Fruit fly (Drosophila melanogaster) whole organism, prepupa: ENCODE measurements around the gene Glut3.

Experiments used
- CG11762 ChIP-seq: fragments of 200-800 bp; sonication (Bioruptor generic); optimal IDR thresholded peaks from 3 replicates; lab custom pipeline; 2016; ENCODE audit warnings: missing biosample characterization, missing genetic modification characterization; ENCODE audit not compliant: insufficient read depth
- CG15336 ChIP-seq: fragments of 200-800 bp; sonication (Bioruptor generic); IDR thresholded peaks from 2 replicates; pipeline ENCODE4 v1.3.6; 2022; ENCODE audit warnings: missing biosample characterization, missing genetic modification characterization
- CG1621 ChIP-seq: fragments of 200-800 bp; sonication (Bioruptor generic); optimal IDR thresholded peaks from 3 replicates; lab custom pipeline; 2018; ENCODE audit warnings: missing biosample characterization, mild to moderate bottlenecking, missing genetic modification characterization
- CG16779 ChIP-seq: fragments of 200-800 bp; sonication (Bioruptor generic); optimal IDR thresholded peaks from 3 replicates; lab custom pipeline; 2017; ENCODE audit warnings: missing biosample characterization, mild to moderate bottlenecking, missing genetic modification characterization
- CG3032 ChIP-seq: fragments of 200-800 bp; optimal IDR thresholded peaks from 2 replicates; lab custom pipeline; 2019; ENCODE audit warnings: missing biosample characterization, mild to moderate bottlenecking, missing genetic modification characterization, moderate library complexity
- CG31627 ChIP-seq: fragments of 200-800 bp; sonication (Bioruptor generic); optimal IDR thresholded peaks from 3 replicates; lab custom pipeline; 2016; ENCODE audit warnings: missing biosample characterization, missing genetic modification characterization
- CG34406 ChIP-seq: fragments of 200-800 bp; sonication (Bioruptor generic); optimal IDR thresholded peaks from 3 replicates; lab custom pipeline; 2016; ENCODE audit warnings: missing biosample characterization, missing genetic modification characterization
- CG3919 ChIP-seq: fragments of 200-800 bp; sonication (Bioruptor generic); optimal IDR thresholded peaks from 3 replicates; lab custom pipeline; 2016; ENCODE audit warnings: missing biosample characterization, missing genetic modification characterization
- CG4318 ChIP-seq: fragments of 200-800 bp; sonication (Bioruptor generic); optimal IDR thresholded peaks from 3 replicates; lab custom pipeline; 2017; ENCODE audit warnings: missing biosample characterization, mild to moderate bottlenecking, missing genetic modification characterization
- CG6276 ChIP-seq: fragments of 200-800 bp; sonication (Bioruptor generic); optimal IDR thresholded peaks from 2 replicates; lab custom pipeline; 2017; ENCODE audit warnings: missing biosample characterization, mild to moderate bottlenecking, missing genetic modification characterization
- CG6792 ChIP-seq: fragments of 200-800 bp; sonication (Bioruptor generic); optimal IDR thresholded peaks from 3 replicates; lab custom pipeline; 2016; ENCODE audit warnings: missing biosample characterization, missing genetic modification characterization
- CG6854 ChIP-seq: fragments of 200-800 bp; sonication (Bioruptor generic); optimal IDR thresholded peaks from 2 replicates; lab custom pipeline; 2017; ENCODE audit warnings: missing biosample characterization, mild to moderate bottlenecking, missing genetic modification characterization
- CG7368 ChIP-seq: fragments of 200-800 bp; sonication (Bioruptor generic); optimal IDR thresholded peaks from 3 replicates; lab custom pipeline; 2016; ENCODE audit warnings: missing biosample characterization, missing genetic modification characterization
- CG8119 ChIP-seq: fragments of 200-800 bp; sonication (Bioruptor generic); IDR thresholded peaks from 3 replicates; pipeline ENCODE4 v1.3.6; 2022; ENCODE audit warnings: missing biosample characterization, missing genetic modification characterization
- CG8632 ChIP-seq: fragments of 200-800 bp; sonication (Bioruptor generic); optimal IDR thresholded peaks from 3 replicates; lab custom pipeline; 2016; ENCODE audit warnings: missing biosample characterization, missing genetic modification characterization
- Eip75B ChIP-seq: fragments of 200-800 bp; sonication (Bioruptor generic); optimal IDR thresholded peaks from 3 replicates; lab custom pipeline; 2016; ENCODE audit warnings: missing biosample characterization, missing genetic modification characterization
- Eip78C ChIP-seq: fragments of 200-800 bp; sonication (Bioruptor generic); peaks from one replicate; lab custom pipeline; 2016; ENCODE audit warnings: missing biosample characterization, missing genetic modification characterization
- Ets21C ChIP-seq: fragments of 200-800 bp; sonication (Bioruptor generic); optimal IDR thresholded peaks from 3 replicates; lab custom pipeline; 2016; ENCODE audit warnings: missing biosample characterization, missing genetic modification characterization
- Gug ChIP-seq: fragments of 200-800 bp; sonication (Bioruptor generic); IDR thresholded peaks from 2 replicates; pipeline ENCODE4 v1.3.6; 2022; ENCODE audit warnings: missing biosample characterization, missing genetic modification characterization
- Hr38 ChIP-seq: sonication (Bioruptor generic); optimal IDR thresholded peaks from 2 replicates; lab custom pipeline; 2016; ENCODE audit warnings: missing biosample characterization, missing genetic modification characterization
- Hr4 ChIP-seq: fragments of 200-800 bp; sonication (Bioruptor generic); optimal IDR thresholded peaks from 3 replicates; lab custom pipeline; 2016; ENCODE audit warnings: missing biosample characterization, missing genetic modification characterization
- OdsH ChIP-seq: fragments of 200-800 bp; sonication (Bioruptor generic); optimal IDR thresholded peaks from 3 replicates; lab custom pipeline; 2016; ENCODE audit warnings: missing biosample characterization, missing genetic modification characterization
- Smox ChIP-seq: fragments of 200-800 bp; sonication (Bioruptor generic); optimal IDR thresholded peaks from 3 replicates; lab custom pipeline; 2016; ENCODE audit warnings: missing biosample characterization, missing genetic modification characterization
- Sox14 ChIP-seq: fragments of 200-800 bp; sonication (Bioruptor generic); optimal IDR thresholded peaks from 3 replicates; lab custom pipeline; 2016; ENCODE audit warnings: missing biosample characterization, missing genetic modification characterization
- Sox15 ChIP-seq: fragments of 200-800 bp; sonication (Bioruptor generic); optimal IDR thresholded peaks from 3 replicates; lab custom pipeline; 2016; ENCODE audit warnings: missing biosample characterization, missing genetic modification characterization
- achi ChIP-seq: fragments of 200-800 bp; sonication (Bioruptor generic); optimal IDR thresholded peaks from 3 replicates; lab custom pipeline; 2016; ENCODE audit warnings: missing biosample characterization, missing genetic modification characterization
- acj6 ChIP-seq: fragments of 200-800 bp; sonication (Bioruptor generic); optimal IDR thresholded peaks from 3 replicates; lab custom pipeline; 2016; ENCODE audit warnings: missing biosample characterization, missing genetic modification characterization
- cyc ChIP-seq: fragments of 200-800 bp; sonication (Bioruptor generic); optimal IDR thresholded peaks from 3 replicates; lab custom pipeline; 2016; ENCODE audit warnings: missing biosample characterization, missing genetic modification characterization
- dac ChIP-seq: fragments of 200-800 bp; sonication (Bioruptor generic); optimal IDR thresholded peaks from 2 replicates; lab custom pipeline; 2017; ENCODE audit warnings: missing biosample characterization, mild to moderate bottlenecking, missing genetic modification characterization
- dsx ChIP-seq: fragments of 200-800 bp; optimal IDR thresholded peaks from 3 replicates; lab custom pipeline; 2019; ENCODE audit warnings: missing biosample characterization, mild to moderate bottlenecking, missing genetic modification characterization, moderate library complexity; ENCODE audit not compliant: poor library complexity, severe bottlenecking
- eg ChIP-seq: fragments of 200-800 bp; sonication (Bioruptor generic); IDR thresholded peaks from 3 replicates; pipeline ENCODE4 v1.3.6; 2022; ENCODE audit warnings: missing biosample characterization, missing genetic modification characterization
- esn ChIP-seq: fragments of 200-800 bp; sonication (Bioruptor generic); optimal IDR thresholded peaks from 2 replicates; lab custom pipeline; 2016; ENCODE audit warnings: missing biosample characterization, mild to moderate bottlenecking, missing genetic modification characterization, moderate library complexity
- fd59A ChIP-seq: fragments of 200-800 bp; sonication (Bioruptor generic); optimal IDR thresholded peaks from 2 replicates; lab custom pipeline; 2017; ENCODE audit warnings: missing biosample characterization, mild to moderate bottlenecking, missing genetic modification characterization, missing genetic modification reagents
- fd85E ChIP-seq: fragments of 200-800 bp; sonication (Bioruptor generic); optimal IDR thresholded peaks from 3 replicates; lab custom pipeline; 2016; ENCODE audit warnings: missing biosample characterization, missing genetic modification characterization
- fkh ChIP-seq: fragments of 200-800 bp; sonication (Bioruptor generic); optimal IDR thresholded peaks from 3 replicates; lab custom pipeline; 2017; ENCODE audit warnings: missing biosample characterization, mild to moderate bottlenecking, missing genetic modification characterization, moderate library complexity
- lz ChIP-seq: fragments of 200-800 bp; sonication (Bioruptor generic); optimal IDR thresholded peaks from 3 replicates; lab custom pipeline; 2016; ENCODE audit warnings: missing biosample characterization, missing genetic modification characterization
- net ChIP-seq: fragments of 200-800 bp; sonication (Bioruptor generic); optimal IDR thresholded peaks from 3 replicates; lab custom pipeline; 2016; ENCODE audit warnings: missing biosample characterization, missing genetic modification characterization
- pdm3 ChIP-seq: fragments of 200-800 bp; sonication (Bioruptor generic); optimal IDR thresholded peaks from 3 replicates; lab custom pipeline; 2016; ENCODE audit warnings: missing biosample characterization, missing genetic modification characterization
- salr ChIP-seq, 2 experiments: fragments of 200-800 bp; sonication (Bioruptor generic); optimal IDR thresholded peaks; 3 replicates each; lab custom pipeline; 2016 to 2018; ENCODE audit warnings: missing biosample characterization in 2 of 2, missing genetic modification characterization in 2 of 2, mild to moderate bottlenecking in 1 of 2
- spab ChIP-seq: fragments of 200-800 bp; sonication (Bioruptor generic); optimal IDR thresholded peaks from 2 replicates; lab custom pipeline; 2017; ENCODE audit warnings: missing biosample characterization, mild to moderate bottlenecking, missing genetic modification characterization, missing genetic modification reagents
- svp ChIP-seq: fragments of 200-800 bp; sonication (Bioruptor generic); peaks from one replicate; lab custom pipeline; 2016; ENCODE audit warnings: missing biosample characterization, missing genetic modification characterization
- topi ChIP-seq: fragments of 200-800 bp; sonication (Bioruptor generic); optimal IDR thresholded peaks from 3 replicates; lab custom pipeline; 2016; ENCODE audit warnings: missing biosample characterization, missing genetic modification characterization

Gene Glut3

DNA sequence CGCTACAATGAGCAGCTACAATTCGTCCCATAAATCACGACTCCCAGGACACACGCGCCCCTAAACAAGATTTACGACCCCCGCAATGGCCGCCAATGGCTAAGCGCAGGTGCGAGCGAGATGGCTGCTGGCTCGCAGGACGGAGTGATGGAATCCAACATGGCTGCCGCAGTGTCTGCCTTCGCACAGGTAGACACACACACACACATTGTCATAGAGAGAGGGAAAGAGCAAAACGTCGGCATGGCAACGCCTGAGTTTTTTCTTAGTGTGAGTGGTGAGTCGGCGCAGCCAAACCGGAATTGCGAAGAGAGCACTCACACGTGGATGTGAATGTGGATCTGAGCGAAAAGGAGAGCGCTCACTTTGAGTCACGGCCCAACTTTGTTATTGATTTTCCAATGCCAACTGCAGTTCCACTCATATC is 23.7 kb downstream of the Glut3 start:
- TF ChIP-seq Sox14 (GFP tag; lab: Kevin White, UChicago): no peak
- TF ChIP-seq Eip78C (GFP tag; lab: Kevin White, UChicago): no peak
- no peak for TF ChIP-seq CG4318 (GFP tag; lab: Kevin White, UChicago)
- TF ChIP-seq CG11762: no peak
- TF ChIP-seq fkh (GFP tag; lab: Kevin White, UChicago): no peak
- no peak for TF ChIP-seq net (GFP tag; lab: Kevin White, UChicago)
- no peak for TF ChIP-seq pdm3 (GFP tag; lab: Kevin White, UChicago)
- TF ChIP-seq Gug (GFP tag; lab: Robert Waterston, UW): no peak
- TF ChIP-seq CG3919 (GFP tag; lab: Kevin White, UChicago): peak; percentile 17
- peak; percentile 48 for TF ChIP-seq CG1621 (tag; lab: Kevin White, UChicago)
- peak; percentile 67 for TF ChIP-seq dsx (GFP tag; lab: Kevin White, UChicago)
- no peak for TF ChIP-seq spab (GFP tag; lab: Kevin White, UChicago)
- TF ChIP-seq CG7368: no peak
- TF ChIP-seq CG6854: no peak
- TF ChIP-seq CG3032 (tag; lab: Kevin White, UChicago): no peak
- TF ChIP-seq Hr38: no peak
- no peak for TF ChIP-seq CG6276 (GFP tag; lab: Kevin White, UChicago)
- TF ChIP-seq eg: no peak
- no peak for TF ChIP-seq achi (GFP tag; lab: Kevin White, UChicago)
- no peak for TF ChIP-seq fd85E (GFP tag; lab: Kevin White, UChicago)
- TF ChIP-seq lz (GFP tag; lab: Kevin White, UChicago): no peak

DNA sequence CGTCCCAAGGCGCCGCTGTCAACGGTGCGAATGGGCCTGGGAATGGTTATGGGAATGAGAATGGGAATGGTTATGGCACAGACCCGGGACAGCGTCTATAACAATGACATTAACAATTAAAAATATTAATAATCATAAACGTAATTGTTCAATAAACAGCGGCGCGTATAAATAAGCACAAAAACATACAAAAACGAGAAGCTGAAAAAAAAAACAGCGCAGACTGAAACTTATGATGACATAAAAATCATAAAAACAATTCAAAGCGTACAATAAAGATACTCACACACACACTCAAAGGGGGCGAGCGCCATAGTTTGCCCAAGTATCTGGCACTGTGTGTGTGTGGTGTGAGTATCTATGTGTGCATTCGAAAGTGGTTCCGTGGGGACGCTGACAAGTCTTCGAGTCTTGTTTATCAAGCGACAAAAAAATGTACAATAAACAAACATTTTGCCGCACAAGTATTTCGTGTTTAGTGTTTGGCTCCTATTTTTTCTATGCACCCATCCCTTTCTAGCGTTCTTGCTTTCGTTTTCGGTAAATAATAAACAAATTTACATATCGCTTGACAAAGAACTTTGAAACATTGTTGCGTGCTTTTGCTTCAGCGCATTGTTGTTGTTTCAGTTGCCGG is 25.1 kb downstream of the Glut3 start:
- TF ChIP-seq CG3919 (GFP tag; lab: Kevin White, UChicago): no peak
- no peak for TF ChIP-seq Ets21C (GFP tag; lab: Kevin White, UChicago)
- TF ChIP-seq cyc (GFP tag; lab: Kevin White, UChicago): no peak
- no peak for TF ChIP-seq salr (GFP tag; optimal IDR thresholded peaks at IDR 0.05; lab: Kevin White, UChicago)
- no peak for TF ChIP-seq dsx (GFP tag; lab: Kevin White, UChicago)
- TF ChIP-seq CG8119 (GFP tag; lab: Robert Waterston, UW): no peak
- no peak for TF ChIP-seq lz (GFP tag; lab: Kevin White, UChicago)
- TF ChIP-seq CG8632 (GFP tag; lab: Kevin White, UChicago): no peak
- TF ChIP-seq Eip75B (GFP tag; lab: Kevin White, UChicago): no peak
- no peak for TF ChIP-seq CG6792 (GFP tag; lab: Kevin White, UChicago)
- TF ChIP-seq Sox14 (GFP tag; lab: Kevin White, UChicago): no peak
- TF ChIP-seq CG16779 (tag; lab: Kevin White, UChicago): no peak
- no peak for TF ChIP-seq Smox (GFP tag; lab: Kevin White, UChicago)
- TF ChIP-seq OdsH (GFP tag; lab: Kevin White, UChicago): no peak
- TF ChIP-seq CG31627 (GFP tag; lab: Kevin White, UChicago): no peak
- TF ChIP-seq dac (GFP tag; lab: Kevin White, UChicago): no peak
- TF ChIP-seq CG34406 (GFP tag; lab: Kevin White, UChicago): no peak

DNA sequence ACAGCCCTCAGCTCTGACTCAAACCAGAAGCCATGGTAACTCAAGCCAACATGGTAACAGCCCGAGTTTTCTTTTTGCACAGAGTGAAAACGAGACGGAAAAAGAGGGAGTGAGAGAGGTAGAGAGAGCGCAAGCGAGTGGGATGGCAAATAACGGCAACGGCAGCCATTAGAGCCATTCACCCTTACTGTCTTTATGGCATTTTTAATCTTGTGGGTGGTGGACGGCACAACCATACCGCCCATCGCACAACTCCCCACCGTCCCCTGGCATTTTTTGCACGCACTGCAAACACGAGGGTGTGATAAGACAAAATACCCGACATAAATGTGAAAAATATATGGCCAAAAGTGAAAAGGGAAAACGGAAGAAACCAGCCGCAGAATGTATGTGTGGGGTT is 27.6 kb downstream of the Glut3 start:
- TF ChIP-seq esn (GFP tag; lab: Kevin White, UChicago): no peak
- peak; percentile 15 for TF ChIP-seq CG7368
- peak; percentile 35 for TF ChIP-seq svp (GFP tag; lab: Kevin White, UChicago)

DNA sequence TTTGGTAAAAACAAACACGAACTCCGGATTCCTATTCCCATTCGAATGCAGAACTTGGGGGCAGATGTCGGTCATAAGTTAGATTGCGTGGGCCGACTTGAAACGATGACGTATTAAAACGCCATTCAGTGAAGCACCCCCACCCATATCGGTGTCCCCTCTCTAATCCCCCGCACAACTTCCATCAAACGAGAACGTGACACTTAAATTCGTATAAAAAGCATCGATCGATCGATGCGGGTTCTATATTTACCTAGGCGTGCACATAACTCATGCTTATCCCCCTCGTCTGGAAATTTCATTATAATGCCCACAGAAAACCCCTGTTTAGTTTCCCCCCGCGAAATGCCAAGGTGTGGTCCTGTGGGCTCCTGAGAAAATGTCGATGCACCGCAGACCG is 29.4 kb downstream of the Glut3 start:
- TF ChIP-seq lz (GFP tag; lab: Kevin White, UChicago) (no peak), cyc (GFP tag; lab: Kevin White, UChicago) (no peak), Hr4 (no peak), CG16779 (tag; lab: Kevin White, UChicago) (no peak), acj6 (GFP tag; lab: Kevin White, UChicago) (no peak), Hr38 (no peak), fd59A (GFP tag; lab: Kevin White, UChicago) (no peak), CG6854 (no peak), Sox14 (GFP tag; lab: Kevin White, UChicago) (no peak), topi (no peak), Gug (GFP tag; lab: Robert Waterston, UW) (no peak), CG11762 (no peak), Eip78C (GFP tag; lab: Kevin White, UChicago) (no peak), CG3032 (tag; lab: Kevin White, UChicago) (no peak), Sox15 (GFP tag; lab: Kevin White, UChicago) (no peak), CG15336 (GFP tag; lab: Robert Waterston, UW) (no peak), CG34406 (GFP tag; lab: Kevin White, UChicago) (no peak)
